Fruit fly (Drosophila melanogaster): ENCODE results near the gene SoYb.

DNA sequence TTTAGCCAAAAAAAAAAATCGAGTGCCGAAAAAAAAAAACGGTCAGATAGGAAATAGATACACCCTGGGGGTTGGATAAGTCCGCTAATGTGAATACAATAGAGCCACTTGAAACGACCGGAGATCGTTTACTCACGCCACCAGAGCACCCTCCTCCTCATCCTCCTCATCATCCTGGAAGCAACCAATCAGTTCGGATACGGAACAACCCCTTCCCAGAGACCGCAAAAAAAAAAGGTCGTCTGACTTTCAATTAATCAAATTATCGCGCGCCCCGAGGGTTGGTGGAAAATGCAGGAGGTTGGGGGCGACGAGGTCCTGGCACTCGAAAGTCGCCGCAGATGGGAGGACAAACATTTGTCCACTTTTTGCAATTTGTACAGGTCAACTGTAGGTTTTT lies 29.9 kb downstream of the SoYb start:
- TF ChIP-seq Sox15 (GFP tag; optimal IDR thresholded peaks at IDR 0.05) (no peak), vri (GFP tag; optimal IDR thresholded peaks at IDR 0.05) (no peak), fd85E (GFP tag; optimal IDR thresholded peaks at IDR 0.05) (no peak), CG3032 (tag; optimal IDR thresholded peaks at IDR 0.05) (no peak), esn (GFP tag; optimal IDR thresholded peaks at IDR 0.05) (no peak), CG34406 (GFP tag; optimal IDR thresholded peaks at IDR 0.05) (no peak), Gug (GFP tag; IDR thresholded peaks at IDR 0.05) (no peak), CG6854 (GFP tag; optimal IDR thresholded peaks at IDR 0.05) (no peak), CG32006 (GFP tag; optimal IDR thresholded peaks at IDR 0.05) (no peak), CG6163 (GFP tag; IDR thresholded peaks at IDR 0.05) (no peak), Hr39 (GFP tag; optimal IDR thresholded peaks at IDR 0.05) (no peak)

Data from whole organism, prepupa.